Worm (Caenorhabditis elegans) whole organism, midembryonic: ENCODE results near the gene ncs-3.

Experiments used
- T22C8.4 ChIP-seq: fragments of 200-800 bp; sonication (Bioruptor generic); IDR thresholded peaks from 2 replicates; pipeline ENCODE4 v1.3.6; 2022; ENCODE audit warnings: missing genetic modification characterization, missing compliant biosample characterization
- klf-2 ChIP-seq: fragments of 200-800 bp; sonication (Bioruptor generic); conservative IDR thresholded peaks from 2 replicates; pipeline ENCODE4 v1.3.6; 2022; ENCODE audit warnings: missing genetic modification reagents, missing genetic modification characterization, missing compliant biosample characterization
- ref-1 ChIP-seq: fragments of 200-800 bp; sonication (Bioruptor generic); conservative IDR thresholded peaks from 2 replicates; pipeline ENCODE4 v1.3.6; 2022; ENCODE audit warnings: missing genetic modification reagents, missing genetic modification characterization, missing compliant biosample characterization
- tab-1 ChIP-seq: fragments of 200-800 bp; sonication (Bioruptor generic); IDR thresholded peaks from 2 replicates; pipeline ENCODE4 v1.3.6; 2022; ENCODE audit warnings: missing genetic modification characterization, missing compliant biosample characterization
- ztf-29 ChIP-seq: fragments of 200-800 bp; sonication (Bioruptor generic); IDR thresholded peaks from 2 replicates; pipeline ENCODE4 v1.3.6; 2022; ENCODE audit warnings: missing genetic modification reagents, missing genetic modification characterization, missing compliant biosample characterization

- TF ChIP-seq tab-1 (GFP tag; lab: Robert Waterston, UW) (0 out of 2 replicates have a peak, but pooled peaks have one; percentile 66), ztf-29 (GFP tag; lab: Robert Waterston, UW) (no peak), klf-2 (GFP tag; lab: Robert Waterston, UW) (no peak), ref-1 (GFP tag; lab: Robert Waterston, UW) (no peak), T22C8.4 (GFP tag; lab: Robert Waterston, UW) (no peak)
Observed at ce11 chrX:1081927-1082326, 28.0 kb downstream of the ncs-3 start.
